Worm (Caenorhabditis elegans) whole organism, early embryonic: ENCODE data around the gene F46C5.6.

Source experiments
- B0310.2 ChIP-seq: sonication (generic microtip); optimal IDR thresholded peaks from 2 replicates; lab custom pipeline; 2016; ENCODE audit warnings: mild to moderate bottlenecking, missing genetic modification characterization, missing compliant biosample characterization
- F13C5.2 ChIP-seq: sonication (generic microtip); optimal IDR thresholded peaks from 2 replicates; lab custom pipeline; 2017; ENCODE audit warnings: mild to moderate bottlenecking, missing genetic modification characterization, inconsistent platforms, missing compliant biosample characterization
- aly-1 ChIP-seq: sonication (generic microtip); optimal IDR thresholded peaks from 2 replicates; lab custom pipeline; 2016; ENCODE audit warnings: missing genetic modification characterization, missing compliant biosample characterization
- ama-1 ChIP-seq: fragments of 150-350 bp; optimal IDR thresholded peaks from 2 replicates; lab custom pipeline; 2014
- ceh-13 ChIP-seq: fragments of 200-800 bp; sonication (Bioruptor generic); optimal IDR thresholded peaks from 2 replicates; lab custom pipeline; 2018; ENCODE audit warnings: mild to moderate bottlenecking, missing genetic modification characterization, missing compliant biosample characterization
- ceh-36 ChIP-seq: sonication (generic microtip); optimal IDR thresholded peaks from 2 replicates; lab custom pipeline; 2016; ENCODE audit warnings: missing genetic modification characterization, inconsistent platforms, missing compliant biosample characterization
- ets-7 ChIP-seq: sonication (generic microtip); optimal IDR thresholded peaks from 2 replicates; lab custom pipeline; 2016; ENCODE audit warnings: missing genotype, missing genetic modification characterization, missing compliant biosample characterization
- flt-1 ChIP-seq: fragments of 200-800 bp; sonication (Bioruptor generic); IDR thresholded peaks from 2 replicates; pipeline ENCODE4 v1.3.6; 2022; ENCODE audit warnings: missing genetic modification characterization, missing compliant biosample characterization
- hmbx-1 ChIP-seq: sonication (generic microtip); optimal IDR thresholded peaks from 2 replicates; lab custom pipeline; 2016; ENCODE audit warnings: mild to moderate bottlenecking, missing genetic modification characterization, missing compliant biosample characterization
- hmg-4 ChIP-seq: fragments of 200-800 bp; sonication (Bioruptor generic); optimal IDR thresholded peaks from 2 replicates; lab custom pipeline; 2018; ENCODE audit warnings: mild to moderate bottlenecking, missing genetic modification characterization, missing compliant biosample characterization
- hnd-1 ChIP-seq: sonication (generic microtip); optimal IDR thresholded peaks from 2 replicates; lab custom pipeline; 2016; ENCODE audit warnings: missing genetic modification characterization, missing compliant biosample characterization
- pes-1 ChIP-seq: fragments of 200-800 bp; sonication (Bioruptor generic); IDR thresholded peaks from 2 replicates; pipeline ENCODE4 v1.3.6; 2022; ENCODE audit warnings: missing genetic modification reagents, missing genetic modification characterization, missing compliant biosample characterization
- scrt-1 ChIP-seq: fragments of 200-800 bp; sonication (Bioruptor generic); IDR thresholded peaks from 2 replicates; pipeline ENCODE4 v1.3.6; 2022; ENCODE audit warnings: missing genetic modification characterization, missing compliant biosample characterization
- sea-1 ChIP-seq: fragments of 200-800 bp; sonication (Bioruptor generic); conservative IDR thresholded peaks from 2 replicates; pipeline ENCODE4 v1.3.6; 2022; ENCODE audit warnings: missing genetic modification characterization, missing compliant biosample characterization
- tbx-11 ChIP-seq: fragments of 200-800 bp; sonication (Bioruptor generic); IDR thresholded peaks from 2 replicates; pipeline ENCODE4 v1.3.6; 2022; ENCODE audit warnings: missing genetic modification characterization, missing compliant biosample characterization
- tbx-37 ChIP-seq: fragments of 200-800 bp; sonication (Bioruptor generic); conservative IDR thresholded peaks from 2 replicates; pipeline ENCODE4 v1.3.6; 2022; ENCODE audit warnings: missing genetic modification reagents, missing genetic modification characterization, missing compliant biosample characterization
- tra-4 ChIP-seq: sonication (generic microtip); optimal IDR thresholded peaks from 2 replicates; lab custom pipeline; 2017; ENCODE audit warnings: missing genetic modification characterization, missing compliant biosample characterization

The F46C5.6 gene

DNA sequence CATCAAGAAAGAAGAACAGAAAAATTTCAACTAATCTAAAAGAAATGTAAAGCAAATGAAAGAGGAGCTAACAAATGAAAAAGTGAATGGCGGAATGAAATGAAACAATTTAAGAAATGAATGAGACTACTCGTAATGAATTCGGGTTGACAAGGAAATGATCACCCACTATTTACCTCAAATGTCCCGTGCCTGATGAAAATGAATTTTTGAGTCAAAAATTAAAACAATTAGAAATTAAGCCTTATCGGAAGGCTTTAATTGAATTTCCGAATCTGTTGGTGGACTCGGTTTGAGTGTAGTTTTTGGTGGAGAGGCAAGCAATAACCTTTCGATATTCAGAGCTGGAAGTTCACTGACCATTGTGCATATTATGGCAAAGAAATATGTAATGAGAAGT lies 4.7 kb upstream of the F46C5.6 start:
- TF ChIP-seq scrt-1 (GFP tag; lab: Robert Waterston, UW) (no peak), ama-1 (lab: Kevin White, UChicago) (no peak)

DNA sequence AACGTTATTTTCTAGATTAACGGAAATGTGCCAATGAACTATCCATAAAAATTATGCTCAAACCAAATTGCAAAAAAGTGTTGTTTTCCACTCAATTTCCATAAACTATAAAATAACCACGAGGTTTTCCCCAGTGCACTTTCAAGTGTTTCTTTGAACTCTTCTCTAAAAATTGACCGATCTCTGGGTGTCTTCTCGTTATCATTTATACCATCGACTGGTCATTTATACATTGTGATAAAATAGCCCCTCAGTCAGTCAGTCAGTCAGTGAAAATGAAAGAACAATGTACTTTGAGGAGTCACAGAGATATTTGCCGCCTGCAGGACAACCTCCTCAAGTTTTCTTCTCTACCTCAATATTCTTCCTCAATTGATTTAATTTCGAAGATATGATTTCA lies 1.6 kb upstream of the F46C5.6 start:
- TF ChIP-seq ceh-36 (tag; lab: Kevin White, UChicago) (no peak), hmg-4 (GFP tag; lab: Kevin White, UChicago) (no peak), hnd-1 (tag; lab: Kevin White, UChicago) (no peak), ets-7 (tag; lab: Kevin White, UChicago) (no peak), tbx-37 (no peak), flt-1 (GFP tag; lab: Robert Waterston, UW) (no peak), aly-1 (no peak), hmbx-1 (no peak), sea-1 (GFP tag; lab: Robert Waterston, UW) (no peak), F13C5.2 (no peak), ceh-13 (GFP tag; lab: Kevin White, UChicago) (no peak)

DNA sequence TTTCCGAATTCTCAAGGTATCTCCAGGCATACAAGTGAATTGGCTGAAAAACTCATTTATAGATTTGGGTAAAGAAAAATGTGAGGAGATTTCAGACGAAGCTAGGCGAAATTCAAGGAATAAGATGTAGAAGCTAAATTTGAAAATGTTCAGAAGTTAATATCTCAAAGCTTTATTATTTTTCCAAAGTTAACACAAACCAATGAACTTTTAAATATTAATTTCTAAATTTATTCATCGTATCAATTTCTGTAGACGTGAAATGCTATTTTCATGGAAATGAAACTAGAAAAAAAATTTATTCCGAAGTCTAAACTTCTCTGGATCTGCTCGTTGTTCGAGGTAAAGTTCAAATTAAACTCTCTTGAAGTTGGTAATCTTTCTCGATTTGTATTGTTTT lies 983 bp upstream of the F46C5.6 start, which contains the start of gene agxt-1:
agxt-1 (plus strand) TSS at position 301 of the 400 bp plus-strand sequence.
- no peak for TF ChIP-seq scrt-1 (GFP tag; lab: Robert Waterston, UW)
- TF ChIP-seq flt-1 (GFP tag; lab: Robert Waterston, UW), result no peak
- no peak for TF ChIP-seq F13C5.2
- TF ChIP-seq ama-1 (lab: Kevin White, UChicago), result no peak
- TF ChIP-seq pes-1 (GFP tag; lab: Robert Waterston, UW), result no peak
- TF ChIP-seq hmbx-1, result no peak
- no peak for TF ChIP-seq ceh-13 (GFP tag; lab: Kevin White, UChicago)
- no peak for TF ChIP-seq tra-4
- no peak for TF ChIP-seq hnd-1 (tag; lab: Kevin White, UChicago)
- TF ChIP-seq sea-1 (GFP tag; lab: Robert Waterston, UW), result no peak

DNA sequence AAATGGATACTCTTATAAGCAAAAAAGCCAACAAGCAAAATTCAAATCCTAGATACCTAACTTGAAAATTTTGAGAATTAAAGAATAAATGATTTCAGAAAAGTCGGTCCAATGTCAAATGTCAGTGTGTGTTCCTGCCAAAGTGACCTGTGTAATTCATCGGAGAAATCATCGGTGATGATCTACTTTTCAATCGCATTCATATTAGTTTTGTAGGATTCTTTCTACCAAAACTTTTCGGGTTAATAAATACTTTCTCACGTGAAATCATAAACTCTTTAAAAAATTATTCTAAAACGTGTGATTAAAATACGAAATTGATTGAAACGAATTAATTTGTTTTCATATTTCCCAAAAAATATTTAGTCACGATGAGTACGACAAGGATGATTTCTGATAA lies 5.3 kb downstream of the F46C5.6 start, which contains the start of gene F46C5.7:
F46C5.7 (plus strand) TSS at position 301 of the 400 bp plus-strand sequence.
- TF ChIP-seq hmbx-1, result no peak
- no peak for TF ChIP-seq tbx-11 (GFP tag; lab: Robert Waterston, UW)
- no peak for TF ChIP-seq hnd-1 (tag; lab: Kevin White, UChicago)
- TF ChIP-seq pes-1 (GFP tag; lab: Robert Waterston, UW), result no peak
- TF ChIP-seq tra-4, result no peak
- TF ChIP-seq tbx-37, result no peak
- TF ChIP-seq ets-7 (tag; lab: Kevin White, UChicago), result no peak
- no peak for TF ChIP-seq ceh-36 (tag; lab: Kevin White, UChicago)

- TF ChIP-seq B0310.2 (tag; lab: Kevin White, UChicago) (no peak), aly-1 (no peak), ets-7 (tag; lab: Kevin White, UChicago) (no peak), ceh-13 (GFP tag; lab: Kevin White, UChicago) (no peak)
These were observed 8.5 kb downstream of the F46C5.6 start, which contains the start of gene F46C5.4 for ce11 chrII:8835857-8836256. Gene F46C5.4, plus strand, starts transcription at chrII:8836078.

ce11 chrII:8832941-8833340 lies 11.4 kb downstream of the F46C5.6 start:
- TF ChIP-seq tra-4, result no peak
- no peak for TF ChIP-seq ceh-13 (GFP tag; lab: Kevin White, UChicago)
- no peak for TF ChIP-seq sea-1 (GFP tag; lab: Robert Waterston, UW)
- TF ChIP-seq ceh-36 (tag; lab: Kevin White, UChicago), result no peak

- TF ChIP-seq flt-1 (GFP tag; lab: Robert Waterston, UW), result no peak
- TF ChIP-seq tbx-37, result no peak
- no peak for TF ChIP-seq ceh-36 (tag; lab: Kevin White, UChicago)
- TF ChIP-seq hmg-4 (GFP tag; lab: Kevin White, UChicago), result no peak
- TF ChIP-seq ama-1 (lab: Kevin White, UChicago), result no peak
- TF ChIP-seq hmbx-1, result no peak
- no peak for TF ChIP-seq aly-1
- no peak for TF ChIP-seq pes-1 (GFP tag; lab: Robert Waterston, UW)
- TF ChIP-seq tbx-11 (GFP tag; lab: Robert Waterston, UW), result no peak
- TF ChIP-seq sea-1 (GFP tag; lab: Robert Waterston, UW), result no peak
- no peak for TF ChIP-seq F13C5.2
- TF ChIP-seq B0310.2 (tag; lab: Kevin White, UChicago), result no peak
- no peak for TF ChIP-seq scrt-1 (GFP tag; lab: Robert Waterston, UW)
- no peak for TF ChIP-seq ets-7 (tag; lab: Kevin White, UChicago)
- TF ChIP-seq ceh-13 (GFP tag; lab: Kevin White, UChicago), result no peak
These were observed 13.4 kb downstream of the F46C5.6 start for ce11 chrII:8830917-8831316.

DNA sequence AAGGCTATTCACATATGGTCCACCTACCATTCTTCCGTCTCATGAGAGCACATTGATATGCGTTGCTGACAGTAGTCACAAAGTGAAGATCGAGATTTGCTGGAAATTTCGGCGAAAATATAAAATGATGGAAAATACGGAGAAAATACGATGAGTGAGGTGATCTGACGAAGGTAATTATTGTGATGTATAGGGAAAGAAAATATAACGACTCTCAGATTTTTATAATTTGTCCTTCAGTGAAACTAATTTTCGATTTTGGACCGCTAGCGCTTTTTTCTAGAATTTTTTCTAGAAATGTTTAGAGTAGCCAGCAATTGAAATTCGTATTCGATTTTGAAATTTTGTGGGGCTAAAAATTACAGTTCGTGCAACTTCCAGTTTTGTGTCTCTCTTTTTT lies 15.1 kb downstream of the F46C5.6 start, which contains the start of gene F46C5.2:
F46C5.2 (minus strand) TSS at position 101 of the 400 bp plus-strand sequence.
- TF ChIP-seq hnd-1 (tag; lab: Kevin White, UChicago), result no peak
- no peak for TF ChIP-seq tbx-11 (GFP tag; lab: Robert Waterston, UW)
- TF ChIP-seq aly-1, result no peak
- no peak for TF ChIP-seq hmg-4 (GFP tag; lab: Kevin White, UChicago)
- TF ChIP-seq F13C5.2, result no peak
- TF ChIP-seq flt-1 (GFP tag; lab: Robert Waterston, UW), result no peak
- TF ChIP-seq tbx-37, result no peak
- TF ChIP-seq pes-1 (GFP tag; lab: Robert Waterston, UW), result no peak
- no peak for TF ChIP-seq B0310.2 (tag; lab: Kevin White, UChicago)
- TF ChIP-seq ceh-36 (tag; lab: Kevin White, UChicago), result no peak
- no peak for TF ChIP-seq tra-4
- no peak for TF ChIP-seq scrt-1 (GFP tag; lab: Robert Waterston, UW)
- TF ChIP-seq ets-7 (tag; lab: Kevin White, UChicago), result no peak
- no peak for TF ChIP-seq ceh-13 (GFP tag; lab: Kevin White, UChicago)
- no peak for TF ChIP-seq ama-1 (lab: Kevin White, UChicago)
- no peak for TF ChIP-seq hmbx-1
- no peak for TF ChIP-seq sea-1 (GFP tag; lab: Robert Waterston, UW)
